Worm (Caenorhabditis elegans) whole organism, mixed stage, embryonic: ENCODE measurements around the gene snt-1.

Experiments
- M03D4.4 ChIP-seq: sonication (generic microtip); optimal IDR thresholded peaks from 2 replicates; lab custom pipeline; 2017; ENCODE audit warnings: mild to moderate bottlenecking, missing genetic modification characterization, missing compliant biosample characterization
- bed-3 ChIP-seq: fragments of 200-800 bp; sonication (Bioruptor generic); optimal IDR thresholded peaks from 3 replicates; lab custom pipeline; 2018; ENCODE audit warnings: mild to moderate bottlenecking, missing genetic modification characterization, moderate library complexity, missing compliant biosample characterization
- blmp-1 ChIP-seq: fragments of 150-350 bp; optimal IDR thresholded peaks from 2 replicates; lab custom pipeline; 2014; ENCODE audit warnings: missing biosample characterization, missing genetic modification characterization
- ceh-39 ChIP-seq: fragments of 150-350 bp; optimal IDR thresholded peaks from 2 replicates; lab custom pipeline; 2014; ENCODE audit warnings: missing biosample characterization, missing genetic modification characterization
- ceh-43 ChIP-seq: fragments of 200-800 bp; sonication (Bioruptor generic); optimal IDR thresholded peaks from 2 replicates; lab custom pipeline; 2018; ENCODE audit warnings: mild to moderate bottlenecking, missing genetic modification characterization, moderate library complexity, missing compliant biosample characterization
- ceh-83 ChIP-seq: fragments of 200-800 bp; sonication (Bioruptor generic); optimal IDR thresholded peaks from 2 replicates; lab custom pipeline; 2018; ENCODE audit warnings: mild to moderate bottlenecking, missing genetic modification characterization, missing compliant biosample characterization
- ces-1 ChIP-seq: fragments of 150-350 bp; optimal IDR thresholded peaks from 2 replicates; lab custom pipeline; 2014; ENCODE audit warnings: missing biosample characterization, missing genetic modification reagents, missing genetic modification characterization
- cnd-1 ChIP-seq: fragments of 200-800 bp; sonication (Bioruptor generic); optimal IDR thresholded peaks from 2 replicates; lab custom pipeline; 2018; ENCODE audit warnings: mild to moderate bottlenecking, missing genetic modification characterization, missing compliant biosample characterization
- elt-3 ChIP-seq: fragments of 150-350 bp; optimal IDR thresholded peaks from 2 replicates; lab custom pipeline; 2014; ENCODE audit warnings: missing biosample characterization, missing genetic modification characterization
- hlh-1 ChIP-seq: fragments of 150-350 bp; optimal IDR thresholded peaks from 2 replicates; lab custom pipeline; 2014; ENCODE audit warnings: missing biosample characterization, missing genetic modification reagents, missing genetic modification characterization
- lin-13 ChIP-seq: fragments of 150-350 bp; optimal IDR thresholded peaks from 2 replicates; lab custom pipeline; 2014; ENCODE audit warnings: missing biosample characterization, missing genetic modification characterization
- mab-5 ChIP-seq: fragments of 150-350 bp; optimal IDR thresholded peaks from 2 replicates; lab custom pipeline; 2014; ENCODE audit warnings: missing biosample characterization, missing genetic modification characterization
- mep-1 ChIP-seq: fragments of 150-350 bp; optimal IDR thresholded peaks from 2 replicates; lab custom pipeline; 2017; ENCODE audit warnings: missing biosample characterization, missing genetic modification reagents, missing genetic modification characterization, inconsistent platforms
- mls-2 ChIP-seq: sonication (generic microtip); optimal IDR thresholded peaks from 2 replicates; lab custom pipeline; 2016; ENCODE audit warnings: mild to moderate bottlenecking, missing genetic modification characterization, moderate library complexity, missing compliant biosample characterization
- nhr-12 ChIP-seq: fragments of 150-350 bp; optimal IDR thresholded peaks from 2 replicates; lab custom pipeline; 2014; ENCODE audit warnings: missing biosample characterization, missing genetic modification characterization
- nhr-2 ChIP-seq: fragments of 150-350 bp; optimal IDR thresholded peaks from 2 replicates; lab custom pipeline; 2014; ENCODE audit warnings: missing biosample characterization, missing genetic modification characterization
- nhr-28 ChIP-seq: fragments of 150-350 bp; optimal IDR thresholded peaks from 2 replicates; lab custom pipeline; 2014; ENCODE audit warnings: missing biosample characterization, missing genetic modification characterization
- pha-4 ChIP-seq: fragments of 150-350 bp; optimal IDR thresholded peaks from 2 replicates; lab custom pipeline; 2018; ENCODE audit warnings: missing biosample characterization, missing genetic modification reagents, missing genetic modification characterization
- sem-2 ChIP-seq: fragments of 200-800 bp; sonication (Bioruptor generic); optimal IDR thresholded peaks from 2 replicates; lab custom pipeline; 2018; ENCODE audit warnings: mild to moderate bottlenecking, missing genetic modification characterization, missing compliant biosample characterization
- snpc-4 ChIP-seq: fragments of 150-350 bp; optimal IDR thresholded peaks from 2 replicates; lab custom pipeline; 2014; ENCODE audit warnings: missing biosample characterization, missing genetic modification characterization
- sptf-1 ChIP-seq: sonication (generic microtip); optimal IDR thresholded peaks from 2 replicates; lab custom pipeline; 2017; ENCODE audit warnings: mild to moderate bottlenecking, missing genetic modification characterization, moderate library complexity, missing compliant biosample characterization
- tbx-8 ChIP-seq: fragments of 200-800 bp; sonication (Bioruptor generic); optimal IDR thresholded peaks from 2 replicates; lab custom pipeline; 2018; ENCODE audit warnings: mild to moderate bottlenecking, missing genetic modification characterization, moderate library complexity, missing compliant biosample characterization
- unc-120 ChIP-seq: sonication (generic microtip); optimal IDR thresholded peaks from 2 replicates; lab custom pipeline; 2017; ENCODE audit warnings: missing genetic modification characterization, missing compliant biosample characterization; ENCODE audit not compliant: poor library complexity, severe bottlenecking
- unc-39 ChIP-seq: fragments of 150-350 bp; optimal IDR thresholded peaks from 2 replicates; lab custom pipeline; 2014; ENCODE audit warnings: missing biosample characterization, missing genetic modification characterization
- unc-62 ChIP-seq: fragments of 150-350 bp; optimal IDR thresholded peaks from 2 replicates; lab custom pipeline; 2014; ENCODE audit warnings: missing biosample characterization, missing genetic modification reagents, missing genetic modification characterization
- zip-8 ChIP-seq: fragments of 150-350 bp; optimal IDR thresholded peaks from 2 replicates; lab custom pipeline; 2014; ENCODE audit warnings: missing biosample characterization, missing genetic modification characterization
- ztf-11 ChIP-seq: fragments of 150-350 bp; optimal IDR thresholded peaks from 2 replicates; lab custom pipeline; 2014; ENCODE audit warnings: missing biosample characterization, missing genetic modification characterization

Gene snt-1

ce11 chrII:6807162-6807561 is 3.6 kb upstream of the snt-1 start, which contains the start of gene F31E8.5:
F31E8.5 (minus strand) TSS chrII:6807262.
- TF ChIP-seq nhr-12 (tag; lab: Kevin White, UChicago) (no peak), unc-120 (no peak), tbx-8 (GFP tag; lab: Kevin White, UChicago) (no peak), blmp-1 (tag; lab: Kevin White, UChicago) (no peak), ceh-83 (GFP tag; lab: Kevin White, UChicago) (no peak), ceh-43 (GFP tag; lab: Kevin White, UChicago) (no peak)

- no peak for TF ChIP-seq hlh-1
- no peak for TF ChIP-seq nhr-28
- TF ChIP-seq unc-39 (tag; lab: Kevin White, UChicago) = no peak
Observed at ce11 chrII:6808539-6808938, 2.2 kb upstream of the snt-1 start.

DNA sequence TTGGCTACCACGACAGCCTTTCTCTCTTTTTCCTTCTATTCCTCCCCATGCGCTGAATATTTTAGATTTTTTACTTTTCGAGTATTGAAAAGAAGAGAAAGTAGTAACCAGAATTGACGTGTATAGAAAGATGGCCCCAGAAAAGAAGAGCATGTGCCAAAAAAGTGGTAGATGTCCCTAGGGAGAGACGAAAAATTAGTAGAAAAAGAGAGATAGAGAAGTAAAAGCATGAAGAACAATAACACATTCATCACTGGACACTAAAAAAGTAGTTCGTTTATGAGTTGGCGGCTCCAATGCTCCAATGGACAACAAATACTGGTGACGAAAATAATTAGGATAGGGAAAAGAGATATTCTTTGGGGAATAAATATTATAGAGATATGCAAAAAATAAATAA is 1.8 kb downstream of the snt-1 start:
- TF ChIP-seq ces-1 (GFP tag; lab: Kevin White, UChicago) (peak; percentile 51), nhr-2 (no peak), ztf-11 (tag; lab: Kevin White, UChicago) (no peak), lin-13 (tag; lab: Kevin White, UChicago) (no peak), elt-3 (no peak), zip-8 (tag; lab: Kevin White, UChicago) (no peak)

DNA sequence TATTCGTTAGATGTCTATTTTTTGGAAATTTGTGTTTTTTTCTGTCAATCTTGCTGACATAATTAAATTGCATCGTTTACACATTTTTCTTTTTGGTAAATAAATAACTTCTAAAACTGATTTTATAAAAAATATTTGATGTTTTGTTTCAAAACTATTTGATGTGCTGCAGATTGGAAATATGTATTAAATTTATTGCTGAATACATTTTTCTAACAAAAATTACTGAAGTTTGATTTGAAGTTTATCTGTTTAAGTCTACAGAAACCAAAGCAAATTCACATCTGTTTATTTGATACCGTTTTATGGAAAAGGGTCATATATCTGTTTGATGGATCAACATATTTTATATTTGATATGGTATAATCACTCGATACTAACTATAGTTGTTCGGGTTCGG is 5.6 kb downstream of the snt-1 start:
- no peak for TF ChIP-seq elt-3
- TF ChIP-seq pha-4 (tag; lab: Kevin White, UChicago) = no peak

DNA sequence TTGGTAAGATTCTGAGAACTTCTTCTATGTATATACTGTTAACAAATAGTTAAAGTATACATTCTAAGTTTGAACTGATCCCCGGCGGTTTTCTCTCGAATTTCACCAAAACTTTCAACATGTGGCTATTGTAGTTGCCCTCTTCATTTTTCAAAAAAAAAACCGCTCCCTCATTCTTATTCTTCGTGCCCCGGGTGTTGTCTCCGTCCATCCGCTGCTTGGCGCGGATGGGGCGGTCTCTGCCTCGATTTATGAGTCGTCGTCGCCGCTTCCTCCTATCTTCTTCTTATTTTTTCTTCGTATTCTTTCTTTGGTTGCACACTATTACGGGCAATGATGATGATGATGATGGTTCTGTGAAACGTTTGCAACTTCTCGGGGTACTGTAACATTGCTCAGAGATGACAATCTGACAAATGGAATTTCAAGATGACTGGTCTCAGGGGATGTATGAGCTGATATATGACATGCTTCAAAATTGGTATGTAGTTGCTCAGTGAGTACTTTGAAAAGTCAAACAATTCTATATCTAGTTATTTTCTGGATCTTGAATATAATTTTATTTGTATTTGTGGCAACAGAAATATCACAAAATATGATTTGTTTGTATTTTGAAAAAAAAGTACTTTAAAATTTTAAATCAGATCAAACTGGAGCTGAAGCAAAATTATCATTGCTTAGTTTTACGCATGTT is 9.7 kb downstream of the snt-1 start:
- no peak for TF ChIP-seq snpc-4
- no peak for TF ChIP-seq blmp-1 (tag; lab: Kevin White, UChicago)
- TF ChIP-seq hlh-1 = no peak
- no peak for TF ChIP-seq cnd-1 (tag; lab: Kevin White, UChicago)
- TF ChIP-seq mls-2 (tag; lab: Kevin White, UChicago) = no peak
- TF ChIP-seq sem-2 = no peak
- TF ChIP-seq mab-5 (tag; lab: Kevin White, UChicago) = no peak
- no peak for TF ChIP-seq M03D4.4 (tag; lab: Kevin White, UChicago)
- no peak for TF ChIP-seq ztf-11 (tag; lab: Kevin White, UChicago)
- no peak for TF ChIP-seq tbx-8 (GFP tag; lab: Kevin White, UChicago)
- TF ChIP-seq mep-1 (tag; lab: Kevin White, UChicago) = no peak
- no peak for TF ChIP-seq ceh-39 (tag; lab: Kevin White, UChicago)
- TF ChIP-seq lin-13 (tag; lab: Kevin White, UChicago) = no peak
- TF ChIP-seq nhr-12 (tag; lab: Kevin White, UChicago) = no peak
- TF ChIP-seq nhr-2 = no peak
- no peak for TF ChIP-seq elt-3
- TF ChIP-seq unc-62 (GFP tag; lab: Kevin White, UChicago) = no peak
- no peak for TF ChIP-seq ceh-43 (GFP tag; lab: Kevin White, UChicago)
- TF ChIP-seq bed-3 = no peak
- no peak for TF ChIP-seq unc-39 (tag; lab: Kevin White, UChicago)

DNA sequence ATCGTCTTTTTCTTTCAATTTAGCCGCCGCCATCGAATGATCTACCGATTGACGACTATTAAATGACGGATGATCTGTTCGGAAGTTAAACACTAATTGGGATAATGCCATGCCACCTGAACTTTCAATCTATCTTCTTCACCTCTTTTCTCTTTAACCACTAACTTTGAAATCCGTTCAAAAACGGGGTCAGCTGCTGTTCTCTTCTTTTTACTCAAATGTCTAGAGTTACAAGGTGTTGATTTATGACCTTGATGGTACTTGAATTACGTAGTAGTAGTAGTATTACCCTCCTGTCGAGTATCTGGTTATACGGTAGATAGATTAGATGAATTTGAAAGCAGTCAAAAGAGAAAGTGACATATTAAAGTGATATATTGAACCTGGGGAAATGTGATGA is 10.4 kb downstream of the snt-1 start:
- TF ChIP-seq nhr-12 (tag; lab: Kevin White, UChicago) (no peak), blmp-1 (tag; lab: Kevin White, UChicago) (peak; percentile 27), lin-13 (tag; lab: Kevin White, UChicago) (no peak), ceh-43 (GFP tag; lab: Kevin White, UChicago) (no peak), unc-62 (GFP tag; lab: Kevin White, UChicago) (peak; percentile 56), hlh-1 (peak; percentile 27)

- TF ChIP-seq ces-1 (GFP tag; lab: Kevin White, UChicago) (peak; percentile 56), sptf-1 (tag; lab: Kevin White, UChicago) (no peak)
Observed at ce11 chrII:6821832-6822231, 11.1 kb downstream of the snt-1 start.
